Fruit fly (Drosophila melanogaster) S2 (cell line): ENCODE results near the gene Eip63F-1.

Experiments
- CG8478 ChIP-seq: fragments of >200 bp; optimal IDR thresholded peaks from 2 replicates; lab custom pipeline; 2018
- CTCF ChIP-seq, 2 experiments: fragments of >200 bp; optimal IDR thresholded peaks; 2 replicates each; lab custom pipeline; 2018

The Eip63F-1 gene

dm6 chr3L:3927462-3927861, 8.0 kb downstream of the Eip63F-1 start:
- TF ChIP-seq CG8478 (lab: Kevin White, UChicago) (no peak), CTCF (optimal IDR thresholded peaks at IDR 0.05; lab: Kevin White, UChicago) (no peak)

dm6 chr3L:3926191-3926765, 9.1 kb downstream of the Eip63F-1 start:
- TF ChIP-seq CG8478 (lab: Kevin White, UChicago) (no peak), CTCF (optimal IDR thresholded peaks at IDR 0.05; lab: Kevin White, UChicago) (no peak)

- no peak for TF ChIP-seq CG8478 (lab: Kevin White, UChicago)
- TF ChIP-seq CTCF (optimal IDR thresholded peaks at IDR 0.05; lab: Kevin White, UChicago) = no peak
Observed at dm6 chr3L:3925487-3925886, 9.9 kb downstream of the Eip63F-1 start.

- TF ChIP-seq CTCF (optimal IDR thresholded peaks at IDR 0.05; lab: Kevin White, UChicago) = no peak
- TF ChIP-seq CG8478 (lab: Kevin White, UChicago) = no peak
Observed at dm6 chr3L:3923631-3924274, 11.7 kb downstream of the Eip63F-1 start.

- TF ChIP-seq CTCF (optimal IDR thresholded peaks at IDR 0.05; lab: Kevin White, UChicago) (no peak), CG8478 (lab: Kevin White, UChicago) (no peak)
Observed at dm6 chr3L:3912134-3912533, 23.3 kb downstream of the Eip63F-1 start.

dm6 chr3L:3909831-3910230, 25.6 kb downstream of the Eip63F-1 start, which contains the start of gene mge:
TSS of gene mge (minus strand) at chr3L:3909931.
- TF ChIP-seq CTCF (optimal IDR thresholded peaks at IDR 0.05; lab: Kevin White, UChicago) = no peak
- TF ChIP-seq CG8478 (lab: Kevin White, UChicago) = no peak

dm6 chr3L:3908838-3909810, 26.3 kb downstream of the Eip63F-1 start:
- TF ChIP-seq CTCF (optimal IDR thresholded peaks at IDR 0.05; lab: Kevin White, UChicago) (no peak), CG8478 (lab: Kevin White, UChicago) (no peak)

- peak in 1 of 2 experiments; percentile 27 for TF ChIP-seq CTCF (optimal IDR thresholded peaks at IDR 0.05; lab: Kevin White, UChicago)
- no peak for TF ChIP-seq CG8478 (lab: Kevin White, UChicago)
Observed at dm6 chr3L:3905111-3905510, 30.3 kb downstream of the Eip63F-1 start, which contains the start of gene ida. TSS of gene ida (plus strand) at chr3L:3905344.

dm6 chr3L:3903301-3903700, 32.1 kb downstream of the Eip63F-1 start, which contains the start of gene Sc2:
TSS of gene Sc2 (plus strand) at chr3L:3903492.
- TF ChIP-seq CG8478 (lab: Kevin White, UChicago) (no peak), CTCF (optimal IDR thresholded peaks at IDR 0.05; lab: Kevin White, UChicago) (no peak)

- TF ChIP-seq CG8478 (lab: Kevin White, UChicago) (no peak), CTCF (optimal IDR thresholded peaks at IDR 0.05; lab: Kevin White, UChicago) (no peak)
Observed at dm6 chr3L:3902491-3903198, 32.8 kb downstream of the Eip63F-1 start, which contains the start of gene Ubi-p63E. TSS of gene Ubi-p63E (minus strand) at chr3L:3903184.

- TF ChIP-seq CG8478 (lab: Kevin White, UChicago) = no peak
- no peak for TF ChIP-seq CTCF (optimal IDR thresholded peaks at IDR 0.05; lab: Kevin White, UChicago)
Observed at dm6 chr3L:3901865-3902490, 33.4 kb downstream of the Eip63F-1 start.

dm6 chr3L:3898978-3899377, 36.4 kb downstream of the Eip63F-1 start, which contains the start of gene Ccz1:
TSS of gene Ccz1 (minus strand) at chr3L:3899156.
- TF ChIP-seq CTCF (optimal IDR thresholded peaks at IDR 0.05; lab: Kevin White, UChicago) (no peak), CG8478 (lab: Kevin White, UChicago) (no peak)

dm6 chr3L:3896553-3897034, 38.8 kb downstream of the Eip63F-1 start, which contains the start of the genes Gr63a and Lamtor4:
TSS of gene Gr63a (minus strand) at chr3L:3896603.
TSS of gene Lamtor4 (plus strand) at chr3L:3896900.
- TF ChIP-seq CTCF (optimal IDR thresholded peaks at IDR 0.05; lab: Kevin White, UChicago) (peak in 1 of 2 experiments; percentile 1), CG8478 (lab: Kevin White, UChicago) (no peak)
